Fruit fly (Drosophila melanogaster) whole organism, embryonic: ENCODE measurements around the gene CG9389.
A peak's percentile ranks its signal among the peaks of the same experiment; 100 is the strongest.

Experiments used
- Bdp1 ChIP-seq: fragments of 200-800 bp; sonication (Bioruptor generic); optimal IDR thresholded peaks from 3 replicates; lab custom pipeline; 2016; ENCODE audit warnings: missing biosample characterization, missing genetic modification characterization
- Bgb ChIP-seq: fragments of 200-800 bp; sonication (Bioruptor generic); IDR thresholded peaks from 2 replicates; pipeline ENCODE4 v1.3.6; 2022; ENCODE audit warnings: missing biosample characterization, missing genetic modification characterization; ENCODE audit not compliant: partially characterized antibody
- CG10565 ChIP-seq: fragments of 200-800 bp; sonication (Bioruptor generic); optimal IDR thresholded peaks from 3 replicates; lab custom pipeline; 2016; ENCODE audit warnings: missing biosample characterization, mild to moderate bottlenecking, missing genetic modification characterization
- CG10979 ChIP-seq: fragments of 200-800 bp; sonication (Bioruptor generic); optimal IDR thresholded peaks from 2 replicates; lab custom pipeline; 2018; ENCODE audit warnings: missing biosample characterization, mild to moderate bottlenecking, missing genetic modification characterization, moderate library complexity
- CG11456 ChIP-seq: fragments of 200-800 bp; sonication (Bioruptor generic); IDR thresholded peaks from 3 replicates; pipeline ENCODE4 v1.3.6; 2022; ENCODE audit warnings: missing biosample characterization, missing genetic modification characterization
- CG12104 ChIP-seq: fragments of 200-800 bp; sonication (Bioruptor generic); optimal IDR thresholded peaks from 3 replicates; lab custom pipeline; 2016; ENCODE audit warnings: missing biosample characterization, missing genetic modification characterization
- CG1233 ChIP-seq: fragments of 200-800 bp; sonication (Bioruptor generic); optimal IDR thresholded peaks from 4 replicates; lab custom pipeline; 2018; ENCODE audit warnings: missing biosample characterization, mild to moderate bottlenecking, missing genetic modification characterization
- CG12942 ChIP-seq: fragments of 200-800 bp; sonication (Bioruptor generic); optimal IDR thresholded peaks from 3 replicates; lab custom pipeline; 2016; ENCODE audit warnings: missing biosample characterization, missing genetic modification characterization
- CG13296 ChIP-seq: fragments of 200-800 bp; sonication (Bioruptor generic); optimal IDR thresholded peaks from 3 replicates; lab custom pipeline; 2018; ENCODE audit warnings: missing biosample characterization, mild to moderate bottlenecking, missing genetic modification characterization
- CG14441 ChIP-seq: fragments of 200-800 bp; sonication (Bioruptor generic); IDR thresholded peaks from 2 replicates; pipeline ENCODE4 v1.3.6; 2022; ENCODE audit warnings: missing biosample characterization, missing genetic modification characterization
- CG15601 ChIP-seq: fragments of 200-800 bp; sonication (Bioruptor generic); optimal IDR thresholded peaks from 3 replicates; lab custom pipeline; 2019; ENCODE audit warnings: missing biosample characterization, mild to moderate bottlenecking, missing genetic modification characterization, moderate library complexity
- CG15696 ChIP-seq: fragments of 200-800 bp; sonication (Bioruptor generic); optimal IDR thresholded peaks from 2 replicates; lab custom pipeline; 2019; ENCODE audit warnings: missing biosample characterization, mild to moderate bottlenecking, missing genetic modification characterization, moderate library complexity
- CG16863 ChIP-seq: fragments of 200-800 bp; sonication (Bioruptor generic); optimal IDR thresholded peaks from 3 replicates; lab custom pipeline; 2016; ENCODE audit warnings: missing biosample characterization, missing genetic modification characterization
- CG17568 ChIP-seq: fragments of 200-800 bp; sonication (Bioruptor generic); optimal IDR thresholded peaks from 2 replicates; lab custom pipeline; 2018; ENCODE audit warnings: missing biosample characterization, mild to moderate bottlenecking, missing genetic modification characterization, moderate library complexity
- CG18011 ChIP-seq: fragments of 200-800 bp; sonication (Bioruptor generic); optimal IDR thresholded peaks from 2 replicates; lab custom pipeline; 2017; ENCODE audit warnings: missing biosample characterization, missing genetic modification characterization, mild to moderate bottlenecking, moderate library complexity, missing genotype
- CG3163 ChIP-seq: fragments of 200-800 bp; sonication (Bioruptor generic); optimal IDR thresholded peaks from 3 replicates; lab custom pipeline; 2016; ENCODE audit warnings: missing biosample characterization, missing genetic modification characterization
- CG3281 ChIP-seq: fragments of 200-800 bp; sonication (Bioruptor generic); optimal IDR thresholded peaks from 3 replicates; lab custom pipeline; 2017; ENCODE audit warnings: missing biosample characterization, mild to moderate bottlenecking, missing genetic modification characterization
- CG34376 ChIP-seq: fragments of 200-800 bp; sonication (Bioruptor generic); optimal IDR thresholded peaks from 2 replicates; lab custom pipeline; 2018; ENCODE audit warnings: missing biosample characterization, mild to moderate bottlenecking, missing genetic modification characterization
- CG3847 ChIP-seq: fragments of 200-800 bp; sonication (Bioruptor generic); IDR thresholded peaks from 2 replicates; pipeline ENCODE4 v1.3.6; 2022; ENCODE audit warnings: missing biosample characterization, missing genetic modification characterization
- CG3995 ChIP-seq: fragments of 200-800 bp; sonication (Bioruptor generic); optimal IDR thresholded peaks from 3 replicates; lab custom pipeline; 2016; ENCODE audit warnings: missing biosample characterization, missing genetic modification characterization
- CG4617 ChIP-seq: fragments of 200-800 bp; sonication (Bioruptor generic); optimal IDR thresholded peaks from 3 replicates; lab custom pipeline; 2016; ENCODE audit warnings: missing biosample characterization, missing genetic modification characterization, borderline replicate concordance
- CG6254 ChIP-seq: fragments of 200-800 bp; sonication (Bioruptor generic); optimal IDR thresholded peaks from 3 replicates; lab custom pipeline; 2017; ENCODE audit warnings: mild to moderate bottlenecking, missing biosample characterization, missing genetic modification reagents, missing genetic modification characterization
- CG9727 ChIP-seq: fragments of 200-800 bp; sonication (Bioruptor generic); optimal IDR thresholded peaks from 3 replicates; lab custom pipeline; 2017; ENCODE audit warnings: missing biosample characterization, mild to moderate bottlenecking, missing genetic modification characterization
- Chrac-16 ChIP-seq: fragments of 200-800 bp; sonication (Bioruptor generic); optimal IDR thresholded peaks from 3 replicates; lab custom pipeline; 2016; ENCODE audit warnings: missing biosample characterization, missing genetic modification characterization
- Dek ChIP-seq: fragments of 200-800 bp; sonication (Bioruptor generic); optimal IDR thresholded peaks from 3 replicates; lab custom pipeline; 2019; ENCODE audit warnings: missing biosample characterization, mild to moderate bottlenecking, missing genetic modification characterization, moderate library complexity
- Ets97D ChIP-seq: fragments of 200-800 bp; sonication (Bioruptor generic); optimal IDR thresholded peaks from 3 replicates; lab custom pipeline; 2016; ENCODE audit warnings: missing biosample characterization, missing genetic modification characterization
- GATAe ChIP-seq: fragments of 200-800 bp; sonication (Bioruptor generic); conservative IDR thresholded peaks from 2 replicates; pipeline ENCODE4 v1.3.6; 2022; ENCODE audit warnings: missing biosample characterization, missing genetic modification characterization
- Gsc ChIP-seq: fragments of 200-800 bp; sonication (Bioruptor generic); IDR thresholded peaks from 2 replicates; pipeline ENCODE4 v1.3.6; 2022; ENCODE audit warnings: missing biosample characterization, missing genetic modification characterization
- Hey ChIP-seq: fragments of 200-800 bp; sonication (Bioruptor generic); optimal IDR thresholded peaks from 3 replicates; lab custom pipeline; 2018; ENCODE audit warnings: missing biosample characterization, mild to moderate bottlenecking, missing genetic modification characterization
- Hmr ChIP-seq: fragments of 200-800 bp; sonication (Bioruptor generic); optimal IDR thresholded peaks from 3 replicates; lab custom pipeline; 2017; ENCODE audit warnings: mild to moderate bottlenecking, missing biosample characterization, missing genetic modification reagents, missing genetic modification characterization
- Hmx ChIP-seq: fragments of 200-800 bp; sonication (Bioruptor generic); optimal IDR thresholded peaks from 2 replicates; lab custom pipeline; 2016; ENCODE audit warnings: missing biosample characterization, missing genetic modification characterization
- Hr78 ChIP-seq, 2 experiments: fragments of 200-800 bp in 1 of 2; fragments of >200 bp in 1 of 2; sonication (Bioruptor generic) in 1 of 2; optimal IDR thresholded peaks; 2 replicates each; lab custom pipeline; 2017 to 2019; ENCODE audit warnings: missing biosample characterization in 2 of 2, missing genetic modification characterization in 2 of 2, mild to moderate bottlenecking in 1 of 2, moderate library complexity in 1 of 2
- Myb ChIP-seq: fragments of 200-800 bp; sonication (Bioruptor generic); optimal IDR thresholded peaks from 2 replicates; lab custom pipeline; 2016; ENCODE audit warnings: missing biosample characterization, missing genetic modification characterization
- NFAT ChIP-seq: fragments of 200-800 bp; sonication (Bioruptor generic); IDR thresholded peaks from 2 replicates; pipeline ENCODE4 v1.3.6; 2022; ENCODE audit warnings: missing biosample characterization, missing genetic modification characterization
- Side ChIP-seq: fragments of 200-800 bp; sonication (Bioruptor generic); optimal IDR thresholded peaks from 2 replicates; lab custom pipeline; 2016; ENCODE audit warnings: missing biosample characterization, missing genetic modification characterization
- Six4 ChIP-seq: fragments of 200-800 bp; sonication (Bioruptor generic); optimal IDR thresholded peaks from 2 replicates; lab custom pipeline; 2016; ENCODE audit warnings: missing biosample characterization, missing genetic modification characterization
- Xbp1 ChIP-seq: fragments of 200-800 bp; sonication (Bioruptor generic); optimal IDR thresholded peaks from 3 replicates; lab custom pipeline; 2016; ENCODE audit warnings: missing biosample characterization, mild to moderate bottlenecking, missing genetic modification characterization
- amos ChIP-seq: fragments of 200-800 bp; sonication (Bioruptor generic); IDR thresholded peaks from 2 replicates; pipeline ENCODE4 v1.3.6; 2022; ENCODE audit warnings: missing biosample characterization, missing genetic modification characterization; ENCODE audit not compliant: partially characterized antibody
- btn ChIP-seq: fragments of 200-800 bp; sonication (Bioruptor generic); optimal IDR thresholded peaks from 2 replicates; lab custom pipeline; 2016; ENCODE audit warnings: missing biosample characterization, missing genetic modification characterization
- chif ChIP-seq, 2 experiments: fragments of 200-800 bp; sonication (Bioruptor generic); optimal IDR thresholded peaks; 3 replicates each; lab custom pipeline; 2016; ENCODE audit warnings: missing biosample characterization in 2 of 2, missing genetic modification characterization in 2 of 2
- fd102C ChIP-seq: fragments of 200-800 bp; sonication (Bioruptor generic); optimal IDR thresholded peaks from 2 replicates; lab custom pipeline; 2018; ENCODE audit warnings: missing biosample characterization, mild to moderate bottlenecking, missing genetic modification characterization, moderate library complexity
- gcm2 ChIP-seq: fragments of 200-800 bp; sonication (Bioruptor generic); optimal IDR thresholded peaks from 2 replicates; lab custom pipeline; 2016; ENCODE audit warnings: missing biosample characterization, missing genetic modification characterization
- jumu ChIP-seq: fragments of 200-800 bp; sonication (Bioruptor generic); optimal IDR thresholded peaks from 3 replicates; lab custom pipeline; 2016; ENCODE audit warnings: missing biosample characterization, missing genetic modification characterization
- org-1 ChIP-seq: fragments of 200-800 bp; sonication (Bioruptor generic); optimal IDR thresholded peaks from 2 replicates; lab custom pipeline; 2017; ENCODE audit warnings: missing biosample characterization, missing genetic modification characterization
- run ChIP-seq: fragments of 200-800 bp; sonication (Bioruptor generic); optimal IDR thresholded peaks from 3 replicates; lab custom pipeline; 2018; ENCODE audit warnings: missing biosample characterization, mild to moderate bottlenecking, missing genetic modification characterization
- salm ChIP-seq: fragments of 200-800 bp; sonication (Bioruptor generic); optimal IDR thresholded peaks from 2 replicates; lab custom pipeline; 2018; ENCODE audit warnings: missing biosample characterization, mild to moderate bottlenecking, missing genetic modification characterization
- stwl ChIP-seq: fragments of 200-800 bp; sonication (Bioruptor generic); optimal IDR thresholded peaks from 3 replicates; lab custom pipeline; 2018; ENCODE audit warnings: missing biosample characterization, mild to moderate bottlenecking, missing genetic modification characterization, moderate library complexity
- tx ChIP-seq: fragments of 200-800 bp; sonication (Bioruptor generic); optimal IDR thresholded peaks from 2 replicates; lab custom pipeline; 2016; ENCODE audit warnings: missing biosample characterization, missing genetic modification characterization
- vnd ChIP-seq: fragments of 200-800 bp; sonication (Bioruptor generic); IDR thresholded peaks from 3 replicates; pipeline ENCODE4 v1.3.6; 2022; ENCODE audit warnings: missing biosample characterization, missing genetic modification characterization; ENCODE audit not compliant: partially characterized antibody
- z ChIP-seq: fragments of 200-800 bp; sonication (Bioruptor generic); IDR thresholded peaks from 3 replicates; pipeline ENCODE4 v1.3.6; 2022; ENCODE audit warnings: missing biosample characterization, missing genetic modification characterization

The CG9389 gene

DNA sequence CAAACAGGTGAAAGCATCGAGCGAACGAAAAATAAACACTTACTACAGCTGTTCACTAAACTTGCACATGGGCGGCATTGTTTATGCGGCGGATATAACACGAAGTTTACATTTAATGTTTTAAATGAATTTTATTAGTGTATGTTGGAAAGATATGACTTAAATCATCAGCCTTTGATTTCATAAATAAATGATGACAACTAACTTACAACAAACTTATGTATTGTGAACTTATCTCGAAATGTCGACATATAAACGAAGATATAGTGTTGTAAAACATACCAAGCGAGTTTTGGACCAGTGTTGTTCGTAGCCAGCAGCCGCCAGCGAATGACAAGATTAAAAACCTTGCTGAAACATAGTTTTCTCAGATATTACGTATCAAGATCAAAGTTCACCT, 34.0 kb upstream of the CG9389 start, which contains the start of the genes CG11309 and CG7632 (continued):
- TF ChIP-seq CG3847 (GFP tag; lab: Robert Waterston, UW) = peak; percentile 97
- peak; percentile 97 for TF ChIP-seq CG10565 (GFP tag; lab: Kevin White, UChicago)
- peak; percentile 99 for TF ChIP-seq Xbp1
- TF ChIP-seq chif (GFP tag; optimal IDR thresholded peaks at IDR 0.05; lab: Kevin White, UChicago) = peak; percentile 98 to 99
- TF ChIP-seq CG3995 (GFP tag; lab: Kevin White, UChicago) = peak; percentile 87
- peak; percentile 99 for TF ChIP-seq CG1233 (GFP tag; lab: Kevin White, UChicago)
- peak; percentile 98 for TF ChIP-seq Hey (tag; lab: Kevin White, UChicago)
- peak; percentile 98 for TF ChIP-seq CG12942 (GFP tag; lab: Kevin White, UChicago)
- TF ChIP-seq Hmx (GFP tag; lab: Kevin White, UChicago) = peak; percentile 96
- TF ChIP-seq Hmr = peak; percentile 100
- peak; percentile 98 for TF ChIP-seq CG6254 (GFP tag; lab: Kevin White, UChicago)
- TF ChIP-seq btn = peak; percentile 98
- TF ChIP-seq CG16863 = peak; percentile 98
- TF ChIP-seq org-1 = peak; percentile 99
- peak; percentile 97 for TF ChIP-seq NFAT (GFP tag; lab: Robert Waterston, UW)
- TF ChIP-seq vnd (GFP tag; lab: Robert Waterston, UW) = no peak
- peak; percentile 83 for TF ChIP-seq GATAe (GFP tag; lab: Robert Waterston, UW)
- TF ChIP-seq CG34376 = peak; percentile 100
- TF ChIP-seq run (tag; lab: Kevin White, UChicago) = peak; percentile 99
- TF ChIP-seq gcm2 = peak; percentile 96
- TF ChIP-seq jumu (GFP tag; lab: Kevin White, UChicago) = peak; percentile 97
- peak; percentile 95 for TF ChIP-seq CG11456
- TF ChIP-seq stwl (tag; lab: Kevin White, UChicago) = peak; percentile 99
- TF ChIP-seq CG14441 (GFP tag; lab: Robert Waterston, UW) = peak; percentile 96
- peak; percentile 99 for TF ChIP-seq CG15601
- peak; percentile 99 for TF ChIP-seq Side
- TF ChIP-seq CG18011 = peak; percentile 93
- TF ChIP-seq Bdp1 = peak; percentile 94
- peak; percentile 100 for TF ChIP-seq CG10979
- peak; percentile 100 for TF ChIP-seq CG12104 (GFP tag; lab: Kevin White, UChicago)
- TF ChIP-seq Dek (tag; lab: Kevin White, UChicago) = peak; percentile 99
- peak in 1 of 2 experiments; percentile 98 for TF ChIP-seq Hr78 (GFP tag; optimal IDR thresholded peaks at IDR 0.05; lab: Kevin White, UChicago)
- peak; percentile 97 for TF ChIP-seq tx (GFP tag; lab: Kevin White, UChicago)
- peak; percentile 89 for TF ChIP-seq Myb (GFP tag; lab: Kevin White, UChicago)
- TF ChIP-seq Ets97D = peak; percentile 95
- peak; percentile 100 for TF ChIP-seq CG3281 (GFP tag; lab: Kevin White, UChicago)
- TF ChIP-seq Bgb (GFP tag; lab: Robert Waterston, UW) = peak; percentile 41; the same call in 1 of the 2 replicates
- TF ChIP-seq CG9727 (GFP tag; lab: Kevin White, UChicago) = peak; percentile 100
- TF ChIP-seq Chrac-16 = peak; percentile 98
- peak; percentile 99 for TF ChIP-seq CG15696
- TF ChIP-seq fd102C (GFP tag; lab: Kevin White, UChicago) = peak; percentile 98
- TF ChIP-seq amos (GFP tag; lab: Robert Waterston, UW) = peak; percentile 33; the same call in 1 of the 2 replicates
- TF ChIP-seq CG13296 = peak; percentile 100
- peak; percentile 100 for TF ChIP-seq salm (tag; lab: Kevin White, UChicago)
- TF ChIP-seq CG17568 (GFP tag; lab: Kevin White, UChicago) = peak; percentile 99
- TF ChIP-seq Gsc (GFP tag; lab: Robert Waterston, UW) = peak; percentile 61; the same call in 1 of the 2 replicates
- TF ChIP-seq Six4 (GFP tag; lab: Kevin White, UChicago) = peak; percentile 99
- peak; percentile 90 for TF ChIP-seq CG3163
- TF ChIP-seq CG4617 = peak; percentile 98
- TF ChIP-seq z = peak; percentile 82; the same call in 2 of the 3 replicates
